Worm (Caenorhabditis elegans) whole organism, midembryonic: Measurements from ENCODE around the gene clec-59.

ENCODE experiments used
- cog-1 ChIP-seq: sonication (generic microtip); optimal IDR thresholded peaks from 2 replicates; lab custom pipeline; 2016; ENCODE audit warnings: missing genetic modification characterization, missing compliant biosample characterization
- flt-1 ChIP-seq: fragments of 200-800 bp; sonication (Bioruptor generic); IDR thresholded peaks from 2 replicates; pipeline ENCODE4 v1.3.6; 2022; ENCODE audit warnings: missing genetic modification characterization, missing compliant biosample characterization
- ref-1 ChIP-seq: fragments of 200-800 bp; sonication (Bioruptor generic); conservative IDR thresholded peaks from 2 replicates; pipeline ENCODE4 v1.3.6; 2022; ENCODE audit warnings: missing genetic modification reagents, missing genetic modification characterization, missing compliant biosample characterization
- tab-1 ChIP-seq: fragments of 200-800 bp; sonication (Bioruptor generic); IDR thresholded peaks from 2 replicates; pipeline ENCODE4 v1.3.6; 2022; ENCODE audit warnings: missing genetic modification characterization, missing compliant biosample characterization
- ztf-23 ChIP-seq: fragments of 200-800 bp; sonication (Bioruptor generic); IDR thresholded peaks from 2 replicates; pipeline ENCODE4 v1.3.6; 2022; ENCODE audit warnings: missing genetic modification reagents, missing genetic modification characterization, missing compliant biosample characterization
- ztf-29 ChIP-seq: fragments of 200-800 bp; sonication (Bioruptor generic); IDR thresholded peaks from 2 replicates; pipeline ENCODE4 v1.3.6; 2022; ENCODE audit warnings: missing genetic modification reagents, missing genetic modification characterization, missing compliant biosample characterization

DNA sequence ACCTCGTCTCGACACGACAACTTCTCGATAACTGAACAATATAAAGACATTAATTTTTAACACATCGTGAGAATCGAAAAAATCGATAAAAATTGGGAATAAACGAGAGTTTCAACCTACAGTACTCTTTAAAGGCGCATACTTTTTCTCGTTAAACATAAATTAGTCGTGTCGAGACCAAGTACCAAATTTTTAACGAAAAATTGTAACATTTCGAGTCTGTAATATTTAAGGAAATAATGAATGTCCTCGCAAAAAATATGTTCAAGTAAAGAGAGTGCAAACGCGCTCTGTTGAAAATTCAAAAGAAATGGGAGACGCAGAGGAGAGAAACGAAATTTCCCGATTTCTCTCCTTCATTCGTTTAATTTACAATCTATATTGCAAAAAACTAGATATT lies 28.9 kb downstream of the clec-59 start:
- TF ChIP-seq flt-1 (GFP tag; lab: Robert Waterston, UW) (no peak), ztf-23 (GFP tag; lab: Robert Waterston, UW) (no peak), ztf-29 (GFP tag; lab: Robert Waterston, UW) (no peak), cog-1 (no peak), ref-1 (GFP tag; lab: Robert Waterston, UW) (no peak), tab-1 (no peak)
